Fruit fly (Drosophila melanogaster) whole organism, pupa: Measurements from ENCODE around the gene Alh.

ENCODE experiments used
- CG10348 ChIP-seq: fragments of 200-800 bp; sonication (Bioruptor generic); IDR thresholded peaks from 2 replicates; pipeline ENCODE4 v1.3.6; 2022; ENCODE audit warnings: missing biosample characterization, missing genetic modification characterization
- CG12605 ChIP-seq: fragments of 200-800 bp; sonication (Bioruptor generic); IDR thresholded peaks from 2 replicates; pipeline ENCODE4 v1.3.6; 2022; ENCODE audit warnings: missing biosample characterization, missing genetic modification characterization
- CG13204 ChIP-seq: fragments of 200-800 bp; sonication (Bioruptor generic); optimal IDR thresholded peaks from 2 replicates; lab custom pipeline; 2018; ENCODE audit warnings: missing biosample characterization, mild to moderate bottlenecking, missing genetic modification characterization, moderate library complexity
- CG14655 ChIP-seq: fragments of 200-800 bp; sonication (Bioruptor generic); optimal IDR thresholded peaks from 3 replicates; lab custom pipeline; 2017; ENCODE audit warnings: mild to moderate bottlenecking, missing biosample characterization, missing genetic modification reagents, missing genetic modification characterization
- CG15710 ChIP-seq: fragments of 200-800 bp; sonication (Bioruptor generic); optimal IDR thresholded peaks from 2 replicates; lab custom pipeline; 2018; ENCODE audit warnings: missing biosample characterization, mild to moderate bottlenecking, missing genetic modification characterization, moderate library complexity
- CG17806 ChIP-seq: fragments of 200-800 bp; sonication (Bioruptor generic); optimal IDR thresholded peaks from 2 replicates; lab custom pipeline; 2018; ENCODE audit warnings: missing biosample characterization, mild to moderate bottlenecking, missing genetic modification characterization, moderate library complexity
- CG32121 ChIP-seq: fragments of 200-800 bp; sonication (Bioruptor generic); IDR thresholded peaks from 2 replicates; pipeline ENCODE4 v1.3.6; 2022; ENCODE audit warnings: missing biosample characterization, missing genetic modification characterization
- CG34367 ChIP-seq: fragments of 200-800 bp; sonication (Bioruptor generic); optimal IDR thresholded peaks from 2 replicates; lab custom pipeline; 2018; ENCODE audit warnings: missing biosample characterization, mild to moderate bottlenecking, missing genetic modification characterization
- CG4496 ChIP-seq: fragments of 200-800 bp; sonication (Bioruptor generic); IDR thresholded peaks from 3 replicates; pipeline ENCODE4 v1.3.6; 2022; ENCODE audit warnings: missing biosample characterization, missing genetic modification characterization
- CG8159 ChIP-seq: fragments of 200-800 bp; sonication (Bioruptor generic); optimal IDR thresholded peaks from 3 replicates; lab custom pipeline; 2018; ENCODE audit warnings: missing biosample characterization, mild to moderate bottlenecking, missing genetic modification characterization, moderate library complexity
- CG8301 ChIP-seq: fragments of 200-800 bp; sonication (Bioruptor generic); optimal IDR thresholded peaks from 2 replicates; lab custom pipeline; 2018; ENCODE audit warnings: missing biosample characterization, mild to moderate bottlenecking, missing genetic modification characterization
- CG9948 ChIP-seq: fragments of 200-800 bp; sonication (Bioruptor generic); optimal IDR thresholded peaks from 2 replicates; lab custom pipeline; 2018; ENCODE audit warnings: missing biosample characterization, mild to moderate bottlenecking, missing genetic modification characterization, moderate library complexity
- D1 ChIP-seq: fragments of 200-800 bp; sonication (Bioruptor generic); optimal IDR thresholded peaks from 2 replicates; lab custom pipeline; 2018; ENCODE audit warnings: missing biosample characterization, mild to moderate bottlenecking, missing genetic modification characterization, moderate library complexity
- EcR ChIP-seq: fragments of 200-800 bp; sonication (Bioruptor generic); optimal IDR thresholded peaks from 3 replicates; lab custom pipeline; 2019; ENCODE audit warnings: missing biosample characterization, missing genetic modification characterization, mild to moderate bottlenecking, moderate library complexity, missing genetic modification reagents
- Ets98B ChIP-seq: fragments of 200-800 bp; sonication (Bioruptor generic); IDR thresholded peaks from 2 replicates; pipeline ENCODE4 v1.3.6; 2022; ENCODE audit warnings: missing biosample characterization, missing genetic modification characterization
- Pif1A ChIP-seq: fragments of 200-800 bp; sonication (Bioruptor generic); optimal IDR thresholded peaks from 3 replicates; lab custom pipeline; 2016; ENCODE audit warnings: missing biosample characterization, missing genetic modification characterization
- Pif1B ChIP-seq: fragments of 200-800 bp; sonication (Bioruptor generic); optimal IDR thresholded peaks from 3 replicates; lab custom pipeline; 2016; ENCODE audit warnings: missing biosample characterization, missing genetic modification characterization
- Snoo ChIP-seq: fragments of 200-800 bp; sonication (Bioruptor generic); optimal IDR thresholded peaks from 3 replicates; lab custom pipeline; 2017; ENCODE audit warnings: missing biosample characterization, mild to moderate bottlenecking, missing genetic modification characterization, inconsistent platforms
- fd96Ca ChIP-seq: fragments of 200-800 bp; sonication (Bioruptor generic); IDR thresholded peaks from 3 replicates; pipeline ENCODE4 v1.3.6; 2022; ENCODE audit warnings: missing biosample characterization, missing genetic modification characterization
- gl ChIP-seq: fragments of 200-800 bp; sonication (Bioruptor generic); optimal IDR thresholded peaks from 2 replicates; lab custom pipeline; 2018; ENCODE audit warnings: missing biosample characterization, mild to moderate bottlenecking, missing genetic modification characterization
- rn ChIP-seq: fragments of 200-800 bp; sonication (Bioruptor generic); IDR thresholded peaks from 2 replicates; pipeline ENCODE4 v1.3.6; 2022; ENCODE audit warnings: missing biosample characterization, missing genetic modification characterization

The Alh gene

DNA sequence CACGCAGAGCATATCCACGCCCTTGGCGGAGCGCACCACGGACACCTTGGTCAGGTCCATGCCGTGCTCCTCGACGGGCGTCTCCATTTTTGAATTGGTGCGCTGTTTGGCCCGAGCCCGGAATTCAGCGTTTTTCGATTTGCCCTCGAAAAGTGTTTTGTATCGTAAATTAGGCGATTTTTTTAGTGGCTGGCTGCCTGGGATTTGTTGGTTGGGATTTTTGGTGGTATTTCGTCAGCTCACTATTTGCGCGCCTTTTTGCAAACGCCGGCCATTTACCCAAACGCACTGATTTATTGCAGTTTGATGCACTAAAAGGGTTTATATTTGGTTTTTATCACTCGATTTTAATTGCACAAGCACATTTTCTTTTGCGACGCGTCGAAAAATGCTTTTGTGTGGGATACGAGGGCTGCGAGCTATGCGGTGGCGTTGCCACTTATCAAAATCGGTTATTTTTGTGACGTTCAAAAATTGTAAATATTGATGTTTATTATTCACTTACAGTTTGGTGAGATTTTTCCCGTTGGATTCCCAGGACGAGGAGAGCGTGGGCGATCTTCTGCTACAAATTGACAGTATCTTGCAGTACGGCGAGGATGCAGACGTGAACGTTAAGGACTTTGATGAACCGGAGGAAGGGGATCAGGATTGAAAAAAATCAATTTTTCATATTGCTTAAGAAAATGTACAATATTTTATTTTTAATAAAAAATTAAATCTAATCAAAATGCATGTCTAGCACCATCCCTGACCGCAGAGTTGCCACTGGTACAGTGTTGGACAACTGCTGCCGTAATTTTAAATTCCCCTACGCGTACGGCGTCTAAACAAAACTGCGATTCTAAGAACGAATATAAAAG, 26.8 kb upstream of the Alh start, which contains the start of the genes gfzf and Sas-4:
gfzf (minus strand) TSS at position 425 of the 863 bp plus-strand sequence.
Sas-4 (plus strand) TSS at position 824 of the 863 bp plus-strand sequence.
- TF ChIP-seq fd96Ca (peak; percentile 84), D1 (tag; lab: Kevin White, UChicago) (no peak), CG15710 (tag; lab: Kevin White, UChicago) (peak; percentile 62), CG14655 (GFP tag; lab: Kevin White, UChicago) (no peak), CG8159 (tag; lab: Kevin White, UChicago) (no peak), rn (GFP tag; lab: Robert Waterston, UW) (peak; percentile 43; the same call in 1 of the 2 replicates), CG12605 (GFP tag; lab: Robert Waterston, UW) (0 out of 2 replicates have a peak, but pooled peaks have one; percentile 8), CG10348 (GFP tag; lab: Robert Waterston, UW) (no peak), Pif1B (GFP tag; lab: Kevin White, UChicago) (no peak), CG8301 (tag; lab: Kevin White, UChicago) (no peak), EcR (GFP tag; lab: Kevin White, UChicago) (no peak), CG17806 (tag; lab: Kevin White, UChicago) (peak; percentile 50), CG34367 (tag; lab: Kevin White, UChicago) (peak; percentile 51), CG9948 (tag; lab: Kevin White, UChicago) (peak; percentile 39), CG4496 (GFP tag; lab: Robert Waterston, UW) (peak; percentile 64; the same call in 2 of the 3 replicates), CG13204 (GFP tag; lab: Kevin White, UChicago) (no peak), Ets98B (peak; percentile 29; the same call in 1 of the 2 replicates), Snoo (tag; lab: Kevin White, UChicago) (peak; percentile 62)

DNA sequence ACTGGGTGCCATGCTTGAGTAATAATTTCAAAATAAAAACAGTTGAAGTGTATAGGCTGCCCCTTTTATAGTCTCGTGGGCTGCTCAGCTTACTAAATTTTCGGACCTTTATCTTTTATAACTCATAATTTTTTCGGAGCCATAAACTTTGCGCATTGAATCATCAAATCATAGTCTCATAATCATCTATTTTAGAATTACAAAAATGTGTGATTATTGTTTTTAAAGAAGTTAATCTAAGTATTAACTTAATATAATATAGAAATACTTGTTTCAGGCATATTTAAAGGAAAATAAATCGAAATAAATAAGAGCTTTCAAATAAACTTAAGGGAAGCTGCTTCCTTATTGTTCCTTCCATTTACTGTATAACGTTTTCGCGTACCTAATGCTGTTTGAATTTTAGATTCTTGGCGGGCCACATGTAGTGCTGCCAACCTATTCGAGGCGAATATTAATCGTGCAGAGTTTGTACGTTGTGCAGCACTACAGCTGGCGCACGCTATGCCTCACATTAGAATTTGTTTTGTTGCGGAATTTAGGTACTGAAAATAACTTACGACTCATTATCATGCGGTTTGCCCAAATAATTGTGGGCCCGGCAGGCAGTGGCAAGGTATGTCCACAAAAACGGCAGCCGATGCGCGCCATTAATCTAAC, 20.4 kb upstream of the Alh start, which contains the start of the genes CG14610 and CG2656:
CG14610 (minus strand) TSS at position 51 of the 660 bp plus-strand sequence.
CG2656 (plus strand) TSS at position 480 of the 660 bp plus-strand sequence.
- TF ChIP-seq CG9948 (tag; lab: Kevin White, UChicago) (no peak), fd96Ca (no peak), D1 (tag; lab: Kevin White, UChicago) (peak; percentile 57), Snoo (tag; lab: Kevin White, UChicago) (peak; percentile 50), CG12605 (GFP tag; lab: Robert Waterston, UW) (no peak), CG32121 (peak; percentile 34; the same call in 1 of the 2 replicates)

DNA sequence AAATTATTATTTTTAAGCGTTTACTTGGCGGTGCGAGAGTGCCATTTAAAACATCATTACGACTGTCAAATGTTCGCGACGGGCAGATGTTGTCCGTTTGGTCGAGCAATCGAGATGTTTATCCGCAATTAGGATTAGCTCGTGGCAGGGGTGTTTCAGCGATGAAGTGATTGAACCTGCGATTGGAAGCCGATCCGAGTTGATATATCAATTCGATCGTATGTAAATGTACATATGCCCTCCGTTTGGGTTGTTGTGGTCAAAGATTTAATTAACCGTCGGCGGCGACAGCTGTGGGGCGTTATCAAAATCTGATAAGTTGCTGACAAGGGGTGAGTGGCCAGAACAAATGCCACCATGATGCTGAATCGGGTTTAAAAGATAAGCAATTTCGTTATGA, 18.6 kb upstream of the Alh start:
- TF ChIP-seq CG17806 (tag; lab: Kevin White, UChicago), result no peak
- no peak for TF ChIP-seq gl (tag; lab: Kevin White, UChicago)

DNA sequence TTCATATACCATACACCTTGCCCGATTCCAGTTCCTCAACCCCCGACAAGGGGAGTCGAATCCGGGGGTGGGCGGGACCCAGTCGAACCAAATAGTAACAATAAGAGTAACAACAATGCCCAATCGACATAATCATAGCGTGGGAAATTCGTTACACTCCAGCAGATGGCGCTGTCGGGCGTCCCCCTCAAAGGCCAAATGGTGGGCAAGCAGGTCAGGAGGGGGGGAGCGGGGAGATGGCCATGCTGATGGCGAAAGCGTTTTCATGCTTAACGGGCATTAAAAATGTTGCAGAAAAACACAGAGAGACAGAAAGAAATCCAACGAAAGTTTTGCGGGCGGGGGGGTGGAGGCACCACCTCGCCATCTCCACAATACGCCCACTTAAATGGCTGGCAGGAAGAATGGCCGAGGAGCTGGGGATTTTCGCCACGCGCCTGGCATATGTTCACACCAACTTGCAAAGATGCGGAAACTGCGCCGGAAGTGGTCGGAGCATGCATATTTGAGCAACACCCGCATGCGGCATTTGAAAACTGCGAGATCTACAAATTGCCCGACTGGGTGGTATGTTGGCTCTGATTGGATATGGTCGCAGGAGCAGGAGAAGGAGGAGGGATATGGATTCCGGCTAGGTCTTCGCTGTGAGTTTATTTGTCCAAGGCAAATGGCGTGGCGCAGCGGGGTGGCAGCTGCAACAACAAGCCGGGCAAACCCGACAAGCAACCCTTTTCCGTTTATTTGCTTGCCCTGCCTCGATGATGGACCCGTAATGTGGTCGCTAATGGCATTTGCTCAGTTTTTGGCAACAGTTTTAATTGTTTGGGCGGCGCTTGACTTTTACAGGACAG, 15.4 kb upstream of the Alh start:
- TF ChIP-seq Ets98B (no peak), CG8301 (tag; lab: Kevin White, UChicago) (no peak), gl (tag; lab: Kevin White, UChicago) (no peak), CG9948 (tag; lab: Kevin White, UChicago) (no peak), CG13204 (GFP tag; lab: Kevin White, UChicago) (no peak), CG15710 (tag; lab: Kevin White, UChicago) (no peak), fd96Ca (no peak), Pif1B (GFP tag; lab: Kevin White, UChicago) (no peak), Pif1A (GFP tag; lab: Kevin White, UChicago) (no peak), CG32121 (no peak), CG17806 (tag; lab: Kevin White, UChicago) (no peak), D1 (tag; lab: Kevin White, UChicago) (no peak), CG8159 (tag; lab: Kevin White, UChicago) (no peak), Snoo (tag; lab: Kevin White, UChicago) (no peak)

DNA sequence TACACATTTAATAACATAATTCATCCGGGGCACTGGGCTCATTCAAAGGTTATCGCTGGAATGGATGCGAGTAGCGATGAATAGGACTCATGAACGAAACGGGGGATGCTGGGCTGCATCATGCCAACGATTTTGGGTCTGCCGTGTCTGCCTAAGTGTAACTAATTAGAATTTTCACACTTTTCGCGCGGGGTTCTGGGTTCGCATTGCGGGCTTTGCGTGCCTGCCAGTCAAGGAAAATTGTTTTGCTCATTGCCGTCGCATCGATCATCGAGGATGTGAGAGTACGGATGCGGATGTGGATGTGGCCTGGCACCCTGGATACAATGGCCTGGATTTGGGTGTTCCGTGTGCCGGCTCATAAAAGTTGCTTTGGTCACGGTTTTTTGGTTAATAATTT, 14.1 kb upstream of the Alh start:
- TF ChIP-seq CG8159 (tag; lab: Kevin White, UChicago), result no peak
- no peak for TF ChIP-seq Pif1A (GFP tag; lab: Kevin White, UChicago)
